Fruit fly (Drosophila melanogaster) S2 (cell line): ENCODE measurements around the gene CG14441.

Experiments
- CG8478 ChIP-seq: fragments of >200 bp; optimal IDR thresholded peaks from 2 replicates; lab custom pipeline; 2018
- CTCF ChIP-seq, 2 experiments: fragments of >200 bp; optimal IDR thresholded peaks; 2 replicates each; lab custom pipeline; 2018

- TF ChIP-seq CG8478 (lab: Kevin White, UChicago): no peak
- no peak for TF ChIP-seq CTCF (optimal IDR thresholded peaks at IDR 0.05; lab: Kevin White, UChicago)
These were observed 16.9 kb downstream of the CG14441 start for dm6 chrX:6716170-6716569.
